Fruit fly (Drosophila melanogaster) ovary, adult (tissue): ENCODE data around the gene CG4101.
"Not testable (repeated sequence)": the region's sequence is repeated elsewhere in the genome, so short reads cannot be mapped to it uniquely, and the experiment has no call there.

Experiments used
- CG17801 ChIP-seq: fragments of 200-800 bp; optimal IDR thresholded peaks from 2 replicates; lab custom pipeline; 2019; ENCODE audit warnings: missing biosample characterization, mild to moderate bottlenecking, missing genetic modification characterization, moderate library complexity; ENCODE audit not compliant: partially characterized antibody

CG4101 gene

DNA sequence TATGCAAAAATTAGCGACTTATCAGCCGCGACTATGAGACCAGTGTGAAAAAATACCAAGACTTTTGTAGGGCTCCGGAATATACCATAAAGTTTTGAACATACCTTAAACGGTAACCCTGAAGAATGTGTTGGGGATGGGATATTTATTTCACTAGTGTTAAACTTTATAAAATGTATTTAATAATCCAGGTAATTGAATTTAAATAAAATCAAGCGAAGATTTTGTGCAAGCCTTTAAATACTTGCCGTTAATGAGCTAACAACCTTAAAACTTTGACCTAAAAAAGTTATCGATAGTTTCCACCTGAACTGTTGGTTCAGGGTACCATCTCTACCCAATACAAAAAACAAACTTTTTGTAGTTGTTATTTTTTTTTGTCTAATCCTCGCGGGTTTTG lies at the start of gene CG4101:
TSS of gene CG4101 (plus strand) at position 335 of the 400 bp plus-strand sequence.
- peak; percentile 85 for TF ChIP-seq CG17801 (GFP tag; lab: Kevin White, UChicago)

DNA sequence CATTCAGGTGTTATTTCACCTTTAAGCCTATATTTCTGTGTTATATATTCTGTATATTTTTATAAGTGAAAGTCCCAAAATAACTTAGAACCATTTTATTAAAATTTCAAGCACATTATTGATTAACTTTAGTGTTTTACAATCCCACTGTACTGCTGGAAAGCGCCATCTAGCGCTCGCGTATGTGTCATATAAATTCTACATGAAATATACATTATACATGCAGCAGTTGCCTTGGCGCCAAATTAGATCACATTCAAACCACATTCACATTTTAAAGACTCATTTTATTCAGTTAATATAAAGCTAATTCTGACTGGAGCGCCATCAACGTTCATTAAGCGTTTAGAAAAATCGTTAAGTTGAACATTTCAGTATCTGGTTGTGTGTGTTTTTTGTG lies 48.9 kb upstream of the CG4101 start:
- TF ChIP-seq CG17801 (GFP tag; lab: Kevin White, UChicago): no peak

dm6 chr3L:16566093-16566492 lies 46.2 kb upstream of the CG4101 start:
- no peak for TF ChIP-seq CG17801 (GFP tag; lab: Kevin White, UChicago)

DNA sequence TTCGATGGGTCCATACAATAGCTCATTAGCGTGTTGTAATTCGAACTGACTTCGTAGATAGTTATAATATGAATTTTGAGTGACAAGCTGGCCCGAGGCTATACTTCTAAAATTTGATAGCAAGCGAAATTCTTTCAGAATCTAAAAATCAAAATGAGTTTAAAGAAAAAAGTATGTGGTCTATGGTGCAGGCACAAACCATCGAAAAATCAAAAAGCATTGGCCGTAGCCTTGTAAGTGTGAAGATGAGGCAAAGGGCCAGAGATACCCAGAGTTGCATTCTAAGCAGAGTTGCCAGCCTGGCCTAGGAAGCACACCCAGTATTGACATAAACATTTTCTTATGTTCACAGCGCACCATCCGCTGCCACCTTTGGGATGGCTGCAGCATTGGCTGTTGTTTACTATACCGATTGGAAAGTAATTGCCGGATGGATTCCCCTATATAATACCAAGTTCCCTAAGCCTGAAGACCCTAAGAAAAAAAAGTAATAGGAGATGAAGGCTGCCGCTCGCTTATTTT lies 45.5 kb upstream of the CG4101 start, which contains the start of gene UQCR-6.4L:
TSS of gene UQCR-6.4L (plus strand) at position 51 of the 522 bp plus-strand sequence.
- no peak for TF ChIP-seq CG17801 (GFP tag; lab: Kevin White, UChicago)

- no peak for TF ChIP-seq CG17801 (GFP tag; lab: Kevin White, UChicago)
These were observed 44.8 kb upstream of the CG4101 start for dm6 chr3L:16567495-16567894.

dm6 chr3L:16569456-16569855 lies 42.8 kb upstream of the CG4101 start:
- TF ChIP-seq CG17801 (GFP tag; lab: Kevin White, UChicago): no peak

DNA sequence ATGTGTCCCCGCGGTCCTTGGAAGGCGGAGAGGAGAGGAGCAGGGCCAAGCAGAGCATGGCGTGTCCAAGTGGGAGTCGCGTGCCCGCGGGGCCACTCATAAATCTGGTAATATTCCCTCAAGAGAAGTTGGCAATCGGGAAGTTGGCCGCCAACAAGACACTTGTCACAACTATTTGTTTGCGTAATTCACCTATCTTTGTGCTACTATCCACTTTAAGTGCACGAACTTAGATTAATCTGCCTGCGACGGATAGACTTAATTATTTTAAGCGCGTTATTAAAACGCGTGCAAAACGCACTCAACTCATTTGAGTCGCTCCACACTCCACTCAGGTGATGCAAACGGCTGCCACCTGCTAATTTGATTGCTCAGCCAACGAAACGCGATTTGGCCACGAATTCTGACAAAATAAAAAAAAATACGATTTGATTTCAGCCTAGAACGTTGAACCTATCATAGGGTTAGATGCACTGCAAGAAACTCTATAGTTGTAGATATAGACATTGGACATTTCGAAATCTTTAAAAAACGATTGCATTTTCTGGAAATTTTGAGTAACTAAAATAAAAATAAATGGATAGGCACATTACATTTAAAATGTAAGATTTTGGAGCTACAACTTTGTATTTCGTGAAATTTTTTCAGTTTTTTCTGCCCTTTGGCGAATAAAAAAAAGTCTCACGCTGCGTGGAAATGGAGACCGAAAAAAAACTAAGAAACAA lies 41.1 kb upstream of the CG4101 start:
- TF ChIP-seq CG17801 (GFP tag; lab: Kevin White, UChicago): no peak

- TF ChIP-seq CG17801 (GFP tag; lab: Kevin White, UChicago): no peak
These were observed 40.6 kb upstream of the CG4101 start for dm6 chr3L:16571739-16572063.

DNA sequence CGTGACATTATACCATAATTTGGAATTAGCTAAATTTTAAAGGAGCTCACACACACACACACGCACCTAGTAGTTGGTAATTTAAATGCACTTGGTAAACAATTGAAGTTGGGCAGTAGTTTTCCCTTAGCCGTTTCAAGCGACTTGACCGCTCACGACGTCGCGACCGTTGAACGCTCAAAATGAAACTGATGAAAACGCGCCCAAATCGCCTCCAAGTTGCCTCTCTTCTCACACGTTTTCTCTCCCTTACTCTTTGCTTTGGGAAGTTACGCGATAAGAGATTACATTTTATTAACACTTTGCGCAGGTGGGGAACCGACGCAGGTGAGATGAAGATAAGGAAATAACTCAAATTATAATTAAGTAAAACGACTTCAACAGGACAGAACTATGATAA lies 40.1 kb upstream of the CG4101 start:
- no peak for TF ChIP-seq CG17801 (GFP tag; lab: Kevin White, UChicago)

DNA sequence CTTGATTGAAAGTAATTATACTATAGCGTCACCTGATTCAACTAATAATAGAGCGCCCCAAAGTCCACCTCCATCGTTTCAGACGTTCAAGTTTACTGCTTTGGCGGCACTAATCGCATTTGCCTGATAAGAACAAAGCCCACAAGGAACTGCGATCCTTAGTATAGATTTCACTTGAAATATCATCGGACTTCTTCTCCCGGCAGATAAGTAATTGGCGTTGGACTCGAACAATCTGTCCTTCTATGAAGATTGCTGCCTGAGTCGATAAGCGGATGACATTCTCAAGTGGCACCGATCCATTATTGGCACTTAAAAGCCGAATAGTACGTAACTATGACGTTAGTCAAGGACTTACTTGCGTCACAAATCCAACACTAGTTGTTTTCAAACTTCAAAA lies 39.1 kb upstream of the CG4101 start, which contains the start of gene Mipp1:
TSS of gene Mipp1 (minus strand) at position 101 of the 400 bp plus-strand sequence.
- not testable (repeated sequence) for TF ChIP-seq CG17801 (GFP tag; lab: Kevin White, UChicago)

- TF ChIP-seq CG17801 (GFP tag; lab: Kevin White, UChicago): no peak
These were observed 37.9 kb upstream of the CG4101 start, which contains the start of gene mbf1 for dm6 chr3L:16574307-16574946. Gene mbf1, plus strand, starts transcription at chr3L:16574436.

DNA sequence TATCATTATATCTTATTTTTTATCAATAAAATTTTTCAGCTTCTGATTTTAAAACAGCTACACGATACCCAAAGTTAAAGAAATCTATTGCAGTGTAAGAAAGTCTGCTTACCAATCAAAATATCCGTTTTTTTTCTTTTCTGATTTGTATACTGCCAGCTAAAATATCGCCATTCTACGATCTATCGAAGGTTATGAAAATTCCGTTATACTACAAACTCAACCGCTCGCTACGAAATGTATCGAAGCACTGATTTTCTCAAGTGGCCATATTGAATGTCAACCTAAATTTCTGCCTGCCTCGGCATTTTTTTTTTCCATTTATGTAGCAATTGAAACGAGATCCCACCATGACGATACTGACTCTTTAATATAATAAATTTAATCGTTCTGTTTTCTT lies 32.2 kb upstream of the CG4101 start, which contains the start of gene nxf2:
TSS of gene nxf2 (minus strand) at position 258 of the 400 bp plus-strand sequence.
- TF ChIP-seq CG17801 (GFP tag; lab: Kevin White, UChicago): peak; percentile 42

dm6 chr3L:16581201-16581705 lies 31.0 kb upstream of the CG4101 start, which contains the start of gene Smn:
Gene Smn, minus strand, starts transcription at chr3L:16581547.
- TF ChIP-seq CG17801 (GFP tag; lab: Kevin White, UChicago): peak; percentile 69

DNA sequence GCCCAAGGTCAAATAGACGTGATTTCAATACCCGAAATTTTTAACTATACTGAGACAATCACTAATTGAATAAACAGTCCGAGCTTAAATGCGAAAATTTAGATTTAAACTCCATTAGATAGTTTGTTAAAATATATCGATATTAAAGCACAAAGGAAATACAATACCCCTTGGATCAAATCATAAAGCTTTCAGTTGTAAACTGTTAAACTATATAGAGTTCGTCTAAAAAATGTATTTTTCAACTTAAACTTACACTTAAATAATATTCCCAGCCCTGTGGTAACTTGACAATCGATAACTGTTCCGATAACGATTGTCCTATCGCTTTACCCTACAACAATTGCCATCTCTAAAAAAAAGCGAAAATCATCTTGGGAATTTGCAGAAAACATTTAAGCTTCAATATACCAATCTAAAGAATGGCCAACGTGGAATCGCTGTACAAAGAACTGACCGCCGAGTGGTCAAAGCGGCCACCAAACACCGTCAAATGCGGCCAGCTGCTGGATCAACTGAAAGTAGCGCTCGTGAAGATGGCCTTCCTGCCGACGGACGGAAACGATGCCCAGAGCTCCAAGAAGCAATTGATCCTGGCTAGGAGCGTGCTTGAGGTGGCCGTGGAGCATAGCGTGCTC lies 29.5 kb upstream of the CG4101 start, which contains the start of gene Rpn12:
TSS of gene Rpn12 (plus strand) at position 351 of the 638 bp plus-strand sequence.
- peak; percentile 59 for TF ChIP-seq CG17801 (GFP tag; lab: Kevin White, UChicago)
